Fruit fly (Drosophila melanogaster): ENCODE measurements around the gene ncm.

DNA sequence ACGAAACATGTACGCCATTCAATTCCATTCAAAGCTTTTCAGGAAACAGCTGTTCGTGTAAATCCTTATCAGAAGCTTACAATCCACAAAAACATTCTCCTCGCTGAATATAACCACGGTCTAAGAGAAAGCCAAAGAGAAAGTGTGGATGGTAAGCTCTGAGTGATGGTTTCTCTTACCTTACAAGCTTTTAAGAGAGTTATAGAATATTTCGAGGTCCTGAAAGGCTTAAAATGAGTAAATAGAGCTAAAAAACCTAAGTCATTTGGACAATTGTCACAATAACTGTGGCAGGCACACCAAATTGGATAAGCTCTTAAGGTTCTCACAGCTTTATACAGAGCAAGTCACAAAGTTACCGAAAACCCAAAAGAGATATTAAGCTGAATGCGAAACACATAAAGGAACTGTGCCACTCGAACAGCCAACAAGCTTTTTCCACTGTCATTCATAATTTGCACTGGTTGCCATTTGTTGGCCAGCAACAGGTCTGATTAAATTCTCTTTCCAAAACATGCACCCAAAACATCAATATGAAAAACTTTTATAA, 53.4 kb downstream of the ncm start:
- TF ChIP-seq CG8478 (optimal IDR thresholded peaks at IDR 0.05) (no peak), CTCF (optimal IDR thresholded peaks at IDR 0.05) (no peak)
